Worm (Caenorhabditis elegans) whole organism, L3 larva: ENCODE data around the gene pgp-3.

ENCODE experiments used
- R02D3.7 ChIP-seq: fragments of 150-350 bp; optimal IDR thresholded peaks from 2 replicates; lab custom pipeline; 2014; ENCODE audit warnings: missing biosample characterization, missing genetic modification characterization
- ZK546.5 ChIP-seq: sonication (generic microtip); optimal IDR thresholded peaks from 2 replicates; lab custom pipeline; 2017; ENCODE audit warnings: missing biosample characterization, missing genetic modification characterization
- aly-2 ChIP-seq: fragments of 150-350 bp; optimal IDR thresholded peaks from 2 replicates; lab custom pipeline; 2014; ENCODE audit warnings: missing biosample characterization, missing genetic modification characterization
- ama-1 ChIP-seq: fragments of 150-350 bp; optimal IDR thresholded peaks from 2 replicates; lab custom pipeline; 2018
- ceh-16 ChIP-seq: sonication (generic microtip); optimal IDR thresholded peaks from 2 replicates; lab custom pipeline; 2017; ENCODE audit warnings: missing biosample characterization, missing genetic modification characterization
- ceh-28 ChIP-seq: fragments of 150-350 bp; optimal IDR thresholded peaks from 2 replicates; lab custom pipeline; 2014; ENCODE audit warnings: missing biosample characterization, missing genetic modification reagents, missing genetic modification characterization
- ceh-82 ChIP-seq: fragments of 150-350 bp; optimal IDR thresholded peaks from 2 replicates; lab custom pipeline; 2014; ENCODE audit warnings: missing biosample characterization, missing genetic modification characterization
- ceh-9 ChIP-seq: sonication (generic microtip); optimal IDR thresholded peaks from 2 replicates; lab custom pipeline; 2018; ENCODE audit warnings: missing biosample characterization, missing genetic modification characterization
- daf-12 ChIP-seq: fragments of 150-350 bp; optimal IDR thresholded peaks from 2 replicates; lab custom pipeline; 2014; ENCODE audit warnings: missing biosample characterization, missing genetic modification reagents, missing genetic modification characterization
- egl-27 ChIP-seq: sonication (generic microtip); optimal IDR thresholded peaks from 4 replicates; lab custom pipeline; 2017; ENCODE audit warnings: missing biosample characterization, missing genetic modification reagents, missing genetic modification characterization
- egl-5 ChIP-seq: fragments of 150-350 bp; optimal IDR thresholded peaks from 2 replicates; lab custom pipeline; 2017; ENCODE audit warnings: missing biosample characterization, missing genetic modification reagents, missing genetic modification characterization, inconsistent platforms
- elt-2 ChIP-seq: sonication (generic microtip); optimal IDR thresholded peaks from 2 replicates; lab custom pipeline; 2016; ENCODE audit warnings: missing genetic modification reagents, mild to moderate bottlenecking, missing genetic modification characterization, missing compliant biosample characterization
- elt-3 ChIP-seq, 3 experiments: fragments of 150-350 bp in 1 of 3; sonication (generic microtip) in 2 of 3; optimal IDR thresholded peaks; 2 replicates in 2 of 3; 4 replicates in 1 of 3; lab custom pipeline; 2014 to 2017; ENCODE audit warnings: missing biosample characterization in 3 of 3, missing genetic modification characterization in 3 of 3
- eor-1 ChIP-seq, 2 experiments: fragments of 150-350 bp; optimal IDR thresholded peaks; 2 replicates each; lab custom pipeline; 2014 to 2018; ENCODE audit warnings: missing biosample characterization in 2 of 2, missing genetic modification characterization in 2 of 2
- fkh-10 ChIP-seq: sonication (generic microtip); optimal IDR thresholded peaks from 2 replicates; lab custom pipeline; 2017; ENCODE audit warnings: missing biosample characterization, missing genetic modification reagents, missing genetic modification characterization
- fos-1 ChIP-seq: fragments of 150-350 bp; optimal IDR thresholded peaks from 2 replicates; lab custom pipeline; 2014; ENCODE audit warnings: missing biosample characterization, missing genetic modification characterization
- hmg-11 ChIP-seq: sonication (generic microtip); optimal IDR thresholded peaks from 2 replicates; lab custom pipeline; 2016; ENCODE audit warnings: missing genetic modification characterization, missing compliant biosample characterization
- jun-1 ChIP-seq: fragments of 150-350 bp; optimal IDR thresholded peaks from 2 replicates; lab custom pipeline; 2014; ENCODE audit warnings: missing biosample characterization, missing genetic modification reagents, missing genetic modification characterization
- lin-15B ChIP-seq: fragments of 150-350 bp; optimal IDR thresholded peaks from 2 replicates; lab custom pipeline; 2014; ENCODE audit warnings: missing biosample characterization, missing genetic modification characterization
- lin-39 ChIP-seq: fragments of 150-350 bp; optimal IDR thresholded peaks from 2 replicates; lab custom pipeline; 2018; ENCODE audit warnings: missing biosample characterization, missing genetic modification reagents, missing genetic modification characterization
- lsy-12 ChIP-seq: sonication (generic microtip); optimal IDR thresholded peaks from 2 replicates; lab custom pipeline; 2016; ENCODE audit warnings: mild to moderate bottlenecking, missing genetic modification characterization, missing compliant biosample characterization
- mdl-1 ChIP-seq: fragments of 150-350 bp; optimal IDR thresholded peaks from 2 replicates; lab custom pipeline; 2014; ENCODE audit warnings: missing biosample characterization, missing genetic modification characterization
- mml-1 ChIP-seq: fragments of 150-350 bp; sonication (generic microtip); optimal IDR thresholded peaks from 3 replicates; lab custom pipeline; 2014; ENCODE audit warnings: missing biosample characterization, missing genetic modification characterization
- nfya-1 ChIP-seq: sonication (generic microtip); optimal IDR thresholded peaks from 2 replicates; lab custom pipeline; 2017; ENCODE audit warnings: missing genetic modification characterization, mild to moderate bottlenecking, missing compliant biosample characterization, antibody characterized with exemption, moderate library complexity; ENCODE audit not compliant: insufficient read depth
- nhr-12 ChIP-seq: fragments of 150-350 bp; optimal IDR thresholded peaks from 2 replicates; lab custom pipeline; 2014; ENCODE audit warnings: missing biosample characterization, missing genetic modification characterization
- nhr-23 ChIP-seq: fragments of 150-350 bp; optimal IDR thresholded peaks from 2 replicates; lab custom pipeline; 2014; ENCODE audit warnings: missing biosample characterization, missing genetic modification reagents, missing genetic modification characterization
- nhr-25 ChIP-seq: sonication (generic microtip); optimal IDR thresholded peaks from 2 replicates; lab custom pipeline; 2017; ENCODE audit warnings: missing biosample characterization, missing genetic modification characterization
- nhr-43 ChIP-seq: sonication (generic microtip); optimal IDR thresholded peaks from 2 replicates; lab custom pipeline; 2016; ENCODE audit warnings: mild to moderate bottlenecking, missing genetic modification characterization, missing compliant biosample characterization; ENCODE audit not compliant: poor library complexity, severe bottlenecking
- nhr-76 ChIP-seq: fragments of 150-350 bp; sonication (generic microtip); optimal IDR thresholded peaks from 5 replicates; lab custom pipeline; 2014; ENCODE audit warnings: missing biosample characterization, missing genetic modification characterization
- nhr-77 ChIP-seq: fragments of 150-350 bp; optimal IDR thresholded peaks from 2 replicates; lab custom pipeline; 2014; ENCODE audit warnings: missing biosample characterization, missing genetic modification characterization
- pha-4 ChIP-seq: fragments of 150-350 bp; optimal IDR thresholded peaks from 2 replicates; lab custom pipeline; 2014; ENCODE audit warnings: missing biosample characterization, missing genetic modification reagents, missing genetic modification characterization
- pqm-1 ChIP-seq: fragments of 150-350 bp; optimal IDR thresholded peaks from 2 replicates; lab custom pipeline; 2017; ENCODE audit warnings: missing biosample characterization, missing genetic modification characterization, inconsistent platforms
- sea-2 ChIP-seq: fragments of 150-350 bp; sonication (generic microtip); optimal IDR thresholded peaks from 4 replicates; lab custom pipeline; 2014; ENCODE audit warnings: missing biosample characterization, missing genetic modification reagents, missing genetic modification characterization
- skn-1 ChIP-seq: fragments of 150-350 bp; optimal IDR thresholded peaks from 2 replicates; lab custom pipeline; 2014; ENCODE audit warnings: missing biosample characterization, missing genetic modification characterization
- tbx-2 ChIP-seq: sonication (generic microtip); optimal IDR thresholded peaks from 2 replicates; lab custom pipeline; 2016; ENCODE audit warnings: mild to moderate bottlenecking, missing genetic modification characterization, missing compliant biosample characterization
- unc-39 ChIP-seq: sonication (generic microtip); optimal IDR thresholded peaks from 4 replicates; lab custom pipeline; 2017; ENCODE audit warnings: missing biosample characterization, missing genetic modification characterization
- unc-62 ChIP-seq: fragments of 150-350 bp; sonication (generic microtip); optimal IDR thresholded peaks from 4 replicates; lab custom pipeline; 2014; ENCODE audit warnings: missing biosample characterization, missing genetic modification reagents, missing genetic modification characterization
- zag-1 ChIP-seq: fragments of 150-350 bp; optimal IDR thresholded peaks from 2 replicates; lab custom pipeline; 2014; ENCODE audit warnings: missing biosample characterization, missing genetic modification characterization
- ztf-11 ChIP-seq: fragments of 150-350 bp; optimal IDR thresholded peaks from 2 replicates; lab custom pipeline; 2014; ENCODE audit warnings: missing biosample characterization, missing genetic modification characterization
- ztf-4 ChIP-seq: fragments of 150-350 bp; optimal IDR thresholded peaks from 2 replicates; lab custom pipeline; 2014; ENCODE audit warnings: missing biosample characterization, missing genetic modification characterization

pgp-3 gene

ce11 chrX:11375509-11375908 is 23.6 kb downstream of the pgp-3 start, which contains the start of gene F42E11.3:
F42E11.3 (minus strand) TSS chrX:11375609.
- TF ChIP-seq nhr-76 (tag; lab: Kevin White, UChicago), result no peak
- TF ChIP-seq nhr-43 (tag; lab: Kevin White, UChicago), result no peak
- no peak for TF ChIP-seq mdl-1
- no peak for TF ChIP-seq sea-2 (GFP tag; lab: Kevin White, UChicago)
- no peak for TF ChIP-seq tbx-2
- no peak for TF ChIP-seq ceh-16 (tag; lab: Kevin White, UChicago)
- no peak for TF ChIP-seq fos-1 (tag; lab: Kevin White, UChicago)
- no peak for TF ChIP-seq aly-2 (tag; lab: Kevin White, UChicago)
- no peak for TF ChIP-seq lsy-12 (tag; lab: Kevin White, UChicago)
- TF ChIP-seq nfya-1, result no peak
- TF ChIP-seq fkh-10 (GFP tag; lab: Kevin White, UChicago), result no peak
- TF ChIP-seq unc-62 (GFP tag; lab: Kevin White, UChicago), result no peak
- no peak for TF ChIP-seq elt-2 (tag; lab: Kevin White, UChicago)
- no peak for TF ChIP-seq ztf-4 (tag; lab: Kevin White, UChicago)
- TF ChIP-seq lin-15B (tag; lab: Kevin White, UChicago), result no peak
- no peak for TF ChIP-seq nhr-12 (tag; lab: Kevin White, UChicago)

- TF ChIP-seq unc-39 (tag; lab: Kevin White, UChicago), result no peak
- no peak for TF ChIP-seq nhr-77 (tag; lab: Kevin White, UChicago)
- TF ChIP-seq zag-1 (tag; lab: Kevin White, UChicago), result no peak
- TF ChIP-seq ztf-11 (tag; lab: Kevin White, UChicago), result no peak
- no peak for TF ChIP-seq fos-1 (tag; lab: Kevin White, UChicago)
- no peak for TF ChIP-seq lin-39 (tag; lab: Kevin White, UChicago)
- no peak for TF ChIP-seq nhr-25 (tag; lab: Kevin White, UChicago)
Observed at ce11 chrX:11377370-11377769, 25.4 kb downstream of the pgp-3 start, which contains the start of gene tni-1. tni-1 (minus strand) TSS chrX:11377470.

ce11 chrX:11379135-11379781 is 27.3 kb downstream of the pgp-3 start:
- peak; percentile 20 for TF ChIP-seq fkh-10 (GFP tag; lab: Kevin White, UChicago)
- no peak for TF ChIP-seq mml-1 (tag; lab: Kevin White, UChicago)
- TF ChIP-seq daf-12 (tag; lab: Kevin White, UChicago), result no peak
- no peak for TF ChIP-seq fos-1 (tag; lab: Kevin White, UChicago)
- no peak for TF ChIP-seq zag-1 (tag; lab: Kevin White, UChicago)
- no peak for TF ChIP-seq pha-4 (tag; lab: Kevin White, UChicago)
- TF ChIP-seq nhr-23, result no peak
- no peak for TF ChIP-seq skn-1 (tag; lab: Kevin White, UChicago)
- TF ChIP-seq egl-5 (tag; lab: Kevin White, UChicago), result peak; percentile 0
- no peak for TF ChIP-seq ceh-9 (tag; lab: Kevin White, UChicago)
- TF ChIP-seq sea-2 (GFP tag; lab: Kevin White, UChicago), result no peak
- no peak for TF ChIP-seq lsy-12 (tag; lab: Kevin White, UChicago)
- TF ChIP-seq nfya-1, result peak; percentile 34
- TF ChIP-seq ceh-16 (tag; lab: Kevin White, UChicago), result no peak
- TF ChIP-seq unc-39 (tag; lab: Kevin White, UChicago), result no peak
- no peak for TF ChIP-seq eor-1 (tag; optimal IDR thresholded peaks at IDR 0.05; lab: Kevin White, UChicago)
- no peak for TF ChIP-seq ceh-28 (tag; lab: Kevin White, UChicago)
- no peak for TF ChIP-seq nhr-12 (tag; lab: Kevin White, UChicago)
- TF ChIP-seq hmg-11 (tag; lab: Kevin White, UChicago), result no peak
- no peak for TF ChIP-seq unc-62 (GFP tag; lab: Kevin White, UChicago)
- no peak for TF ChIP-seq elt-3 (tag; optimal IDR thresholded peaks at IDR 0.05; lab: Kevin White, UChicago)
- no peak for TF ChIP-seq jun-1 (tag; lab: Kevin White, UChicago)
- TF ChIP-seq R02D3.7 (tag; lab: Kevin White, UChicago), result no peak
- no peak for TF ChIP-seq nhr-25 (tag; lab: Kevin White, UChicago)
- TF ChIP-seq lin-15B (tag; lab: Kevin White, UChicago), result no peak
- no peak for TF ChIP-seq ceh-82 (tag; lab: Kevin White, UChicago)
- no peak for TF ChIP-seq egl-27 (tag; lab: Kevin White, UChicago)
- no peak for TF ChIP-seq ztf-11 (tag; lab: Kevin White, UChicago)
- no peak for TF ChIP-seq ZK546.5 (tag; lab: Kevin White, UChicago)
- no peak for TF ChIP-seq pqm-1 (tag; lab: Kevin White, UChicago)
- TF ChIP-seq ama-1, result no peak
- TF ChIP-seq lin-39 (tag; lab: Kevin White, UChicago), result peak; percentile 22
- no peak for TF ChIP-seq tbx-2
